Fruit fly (Drosophila melanogaster) whole organism, adult: ENCODE measurements around the gene CG42581.
"Not testable (repeated sequence)": the region's sequence is repeated elsewhere in the genome, so short reads cannot be mapped to it uniquely, and the experiment has no call there.

Source experiments
- CG11617 ChIP-seq: fragments of 200-800 bp; sonication (Bioruptor generic); optimal IDR thresholded peaks from 2 replicates; lab custom pipeline; 2017; ENCODE audit warnings: mild to moderate bottlenecking, missing biosample characterization, missing genetic modification reagents, missing genetic modification characterization
- CG12768 ChIP-seq: fragments of 200-800 bp; sonication (Bioruptor generic); optimal IDR thresholded peaks from 2 replicates; lab custom pipeline; 2017; ENCODE audit warnings: missing biosample characterization, missing genetic modification characterization, mild to moderate bottlenecking, moderate library complexity, missing genetic modification reagents
- CG14711 ChIP-seq: fragments of 200-800 bp; sonication (Bioruptor generic); optimal IDR thresholded peaks from 2 replicates; lab custom pipeline; 2018; ENCODE audit warnings: missing biosample characterization, mild to moderate bottlenecking, missing genetic modification characterization, moderate library complexity
- CG1620 ChIP-seq: fragments of 200-800 bp; sonication (Bioruptor generic); optimal IDR thresholded peaks from 2 replicates; lab custom pipeline; 2016; ENCODE audit warnings: missing biosample characterization, missing genetic modification characterization
- CG33017 ChIP-seq: fragments of 200-800 bp; sonication (Bioruptor generic); optimal IDR thresholded peaks from 2 replicates; lab custom pipeline; 2018; ENCODE audit warnings: missing biosample characterization, mild to moderate bottlenecking, missing genetic modification characterization, moderate library complexity
- CG5204 ChIP-seq: fragments of 200-800 bp; sonication (Bioruptor generic); optimal IDR thresholded peaks from 2 replicates; lab custom pipeline; 2016; ENCODE audit warnings: missing biosample characterization, missing genetic modification characterization
- CG7045 ChIP-seq: fragments of 200-800 bp; sonication (Bioruptor generic); optimal IDR thresholded peaks from 2 replicates; lab custom pipeline; 2017; ENCODE audit warnings: missing biosample characterization, mild to moderate bottlenecking, missing genetic modification characterization
- CG7101 ChIP-seq: fragments of 200-800 bp; sonication (Bioruptor generic); optimal IDR thresholded peaks from 2 replicates; lab custom pipeline; 2018; ENCODE audit warnings: missing biosample characterization, mild to moderate bottlenecking, missing genetic modification characterization, moderate library complexity
- Clk ChIP-seq: fragments of 200-800 bp; sonication (Bioruptor generic); optimal IDR thresholded peaks from 2 replicates; lab custom pipeline; 2017; ENCODE audit warnings: missing biosample characterization, missing genetic modification characterization
- Crg-1 ChIP-seq: fragments of 200-800 bp; sonication (Bioruptor generic); optimal IDR thresholded peaks from 2 replicates; lab custom pipeline; 2016; ENCODE audit warnings: missing biosample characterization, missing genetic modification characterization
- Hr96 ChIP-seq: fragments of 200-800 bp; sonication (Bioruptor generic); optimal IDR thresholded peaks from 2 replicates; lab custom pipeline; 2016; ENCODE audit warnings: missing biosample characterization, missing genetic modification characterization
- Mnt ChIP-seq: fragments of 200-800 bp; sonication (Bioruptor generic); optimal IDR thresholded peaks from 2 replicates; lab custom pipeline; 2016; ENCODE audit warnings: missing biosample characterization, mild to moderate bottlenecking, missing genetic modification characterization
- bab1 ChIP-seq: fragments of 200-800 bp; sonication (Bioruptor generic); optimal IDR thresholded peaks from 3 replicates; lab custom pipeline; 2019; ENCODE audit warnings: missing biosample characterization, mild to moderate bottlenecking, missing genetic modification characterization, moderate library complexity
- cic ChIP-seq: fragments of 200-800 bp; sonication (Bioruptor generic); optimal IDR thresholded peaks from 2 replicates; lab custom pipeline; 2017; ENCODE audit warnings: missing biosample characterization, mild to moderate bottlenecking, missing genetic modification characterization, moderate library complexity
- cnc ChIP-seq, 2 experiments: fragments of >200 bp; optimal IDR thresholded peaks; 2 replicates each; lab custom pipeline; 2017
- kay ChIP-seq: fragments of 200-800 bp; sonication (Bioruptor generic); peaks from one replicate; lab custom pipeline; 2016; ENCODE audit warnings: missing biosample characterization, missing genetic modification characterization, borderline replicate concordance
- ovo ChIP-seq: fragments of 200-800 bp; sonication (Bioruptor generic); optimal IDR thresholded peaks from 2 replicates; lab custom pipeline; 2016; ENCODE audit warnings: missing biosample characterization, missing genetic modification characterization
- pad ChIP-seq: fragments of 200-800 bp; sonication (Bioruptor generic); optimal IDR thresholded peaks from 3 replicates; lab custom pipeline; 2017; ENCODE audit warnings: missing biosample characterization, missing genetic modification characterization, mild to moderate bottlenecking, moderate library complexity, missing genetic modification reagents
- tj ChIP-seq: fragments of 200-800 bp; sonication (Bioruptor generic); optimal IDR thresholded peaks from 3 replicates; lab custom pipeline; 2017; ENCODE audit warnings: missing biosample characterization, mild to moderate bottlenecking, missing genetic modification characterization, moderate library complexity
- toe ChIP-seq: fragments of 200-800 bp; sonication (Bioruptor generic); optimal IDR thresholded peaks from 2 replicates; lab custom pipeline; 2016; ENCODE audit warnings: missing biosample characterization, missing genetic modification characterization

The CG42581 gene

dm6 chrX:20110475-20110874 is 14.2 kb upstream of the CG42581 start, which contains the start of gene karr:
TSS of gene karr (minus strand) at chrX:20110575.
- no peak for TF ChIP-seq CG11617 (GFP tag; lab: Kevin White, UChicago)
- no peak for TF ChIP-seq cnc (optimal IDR thresholded peaks at IDR 0.05; lab: Kevin White, UChicago)
- no peak for TF ChIP-seq toe (GFP tag; lab: Kevin White, UChicago)
- TF ChIP-seq CG1620 (GFP tag; lab: Kevin White, UChicago), result no peak
- no peak for TF ChIP-seq CG5204 (GFP tag; lab: Kevin White, UChicago)
- TF ChIP-seq bab1 (GFP tag; lab: Kevin White, UChicago), result no peak
- no peak for TF ChIP-seq pad (GFP tag; lab: Kevin White, UChicago)
- TF ChIP-seq ovo (GFP tag; lab: Kevin White, UChicago), result no peak
- TF ChIP-seq cic (GFP tag; lab: Kevin White, UChicago), result no peak
- TF ChIP-seq Hr96 (GFP tag; lab: Kevin White, UChicago), result no peak
- TF ChIP-seq tj, result no peak
- no peak for TF ChIP-seq CG14711 (tag; lab: Kevin White, UChicago)
- no peak for TF ChIP-seq CG7101
- TF ChIP-seq CG33017 (tag; lab: Kevin White, UChicago), result no peak
- TF ChIP-seq Mnt (GFP tag; lab: Kevin White, UChicago), result no peak

- TF ChIP-seq CG12768 (GFP tag; lab: Kevin White, UChicago), result no peak
Measured at dm6 chrX:20104987-20105386, 8.7 kb upstream of the CG42581 start.

DNA sequence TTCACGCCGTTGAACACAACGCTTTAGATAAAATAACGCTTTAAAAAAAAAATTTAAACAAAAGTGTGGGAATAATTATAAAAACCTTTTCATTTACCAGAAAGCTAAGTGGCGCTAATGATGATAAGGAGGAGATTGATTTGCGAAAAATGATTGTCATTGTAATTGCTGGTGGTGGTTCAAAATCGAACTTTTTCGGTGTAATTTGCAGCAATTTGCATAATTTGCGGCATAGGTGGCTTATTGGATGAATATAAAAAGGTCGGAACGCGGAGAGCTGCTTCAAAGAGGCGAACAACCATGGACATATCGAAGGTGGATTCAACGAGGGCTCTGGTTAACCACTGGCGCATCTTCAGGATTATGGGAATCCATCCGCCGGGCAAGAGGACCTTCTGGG is 2.2 kb downstream of the CG42581 start, which contains the start of gene Or19b:
TSS of gene Or19b (plus strand) at position 301 of the 400 bp plus-strand sequence.
- TF ChIP-seq CG7101; CG11617 (GFP tag; lab: Kevin White, UChicago); CG33017 (tag; lab: Kevin White, UChicago): not testable (repeated sequence)

DNA sequence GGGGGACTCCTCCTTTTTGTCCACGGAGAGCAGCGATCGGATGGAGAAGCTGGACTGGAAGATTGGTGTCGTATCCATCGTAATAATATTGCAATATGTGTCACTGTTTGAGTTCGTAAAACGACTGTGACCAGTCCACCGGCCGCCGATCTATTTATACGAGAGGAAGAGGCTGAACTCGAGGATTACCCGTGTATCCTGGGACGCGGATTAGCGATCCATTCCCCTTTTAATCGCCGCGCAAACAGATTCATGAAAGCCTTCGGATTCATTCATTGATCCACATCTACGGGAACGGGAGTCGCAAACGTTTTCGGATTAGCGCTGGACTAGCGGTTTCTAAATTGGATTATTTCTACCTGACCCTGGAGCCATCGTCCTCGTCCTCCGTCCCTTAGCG is 4.0 kb downstream of the CG42581 start, which contains the start of gene fd19B:
TSS of gene fd19B (minus strand) at position 101 of the 400 bp plus-strand sequence.
- no peak for TF ChIP-seq CG1620 (GFP tag; lab: Kevin White, UChicago)
- no peak for TF ChIP-seq kay (GFP tag; lab: Kevin White, UChicago)
- no peak for TF ChIP-seq pad (GFP tag; lab: Kevin White, UChicago)
- TF ChIP-seq CG7045 (GFP tag; lab: Kevin White, UChicago), result no peak
- TF ChIP-seq tj, result no peak
- no peak for TF ChIP-seq Mnt (GFP tag; lab: Kevin White, UChicago)
- TF ChIP-seq cic (GFP tag; lab: Kevin White, UChicago), result no peak
- TF ChIP-seq CG11617 (GFP tag; lab: Kevin White, UChicago), result no peak
- TF ChIP-seq ovo (GFP tag; lab: Kevin White, UChicago), result no peak
- TF ChIP-seq CG12768 (GFP tag; lab: Kevin White, UChicago), result no peak
- no peak for TF ChIP-seq CG33017 (tag; lab: Kevin White, UChicago)
- TF ChIP-seq CG5204 (GFP tag; lab: Kevin White, UChicago), result no peak
- no peak for TF ChIP-seq bab1 (GFP tag; lab: Kevin White, UChicago)

DNA sequence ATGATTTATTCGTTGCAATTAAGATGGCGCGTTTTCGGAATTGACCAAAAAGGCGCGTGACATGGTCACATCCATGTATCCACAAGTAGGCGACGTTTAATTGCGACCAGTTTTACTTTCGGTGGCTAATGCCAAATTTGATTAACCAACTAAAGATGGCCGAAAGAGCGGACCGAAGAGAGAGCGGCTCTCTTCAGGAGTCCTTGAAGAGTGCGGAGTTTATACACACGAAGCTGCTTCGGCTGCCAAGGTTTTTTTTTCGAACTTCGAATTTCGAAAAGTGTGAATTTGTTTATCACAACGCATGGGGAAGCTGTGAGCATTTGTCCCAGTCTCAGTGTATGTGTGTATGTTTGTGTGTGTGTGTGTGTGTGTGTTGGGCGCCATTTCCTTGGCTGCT is 12.5 kb downstream of the CG42581 start:
- TF ChIP-seq CG7101 (no peak), kay (GFP tag; lab: Kevin White, UChicago) (no peak), cic (GFP tag; lab: Kevin White, UChicago) (no peak), CG14711 (tag; lab: Kevin White, UChicago) (no peak), bab1 (GFP tag; lab: Kevin White, UChicago) (no peak), Clk (GFP tag; lab: Kevin White, UChicago) (no peak), CG33017 (tag; lab: Kevin White, UChicago) (no peak), CG5204 (GFP tag; lab: Kevin White, UChicago) (no peak), ovo (GFP tag; lab: Kevin White, UChicago) (no peak)

DNA sequence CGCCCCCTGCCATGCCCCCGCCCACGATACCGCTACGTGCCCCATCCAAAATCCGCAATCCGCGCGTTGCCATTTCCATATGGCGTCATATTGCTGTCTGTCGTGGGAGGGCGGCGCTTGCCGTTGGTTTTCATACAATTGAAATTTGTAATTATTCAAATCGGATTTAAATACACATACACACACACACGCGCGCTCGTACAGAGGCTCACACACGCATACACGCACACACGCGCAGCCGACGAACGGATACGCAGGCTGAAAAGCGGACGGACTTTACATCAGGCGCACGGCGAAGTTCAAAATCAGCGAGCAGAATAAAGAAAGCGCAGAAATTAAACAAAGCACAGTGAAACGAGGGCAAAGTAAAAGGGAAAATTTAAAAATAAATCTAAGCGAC is 29.3 kb downstream of the CG42581 start:
- TF ChIP-seq CG11617 (GFP tag; lab: Kevin White, UChicago), result no peak
- no peak for TF ChIP-seq toe (GFP tag; lab: Kevin White, UChicago)
- no peak for TF ChIP-seq CG12768 (GFP tag; lab: Kevin White, UChicago)
- TF ChIP-seq CG1620 (GFP tag; lab: Kevin White, UChicago), result no peak
- no peak for TF ChIP-seq Clk (GFP tag; lab: Kevin White, UChicago)
- no peak for TF ChIP-seq cic (GFP tag; lab: Kevin White, UChicago)
- no peak for TF ChIP-seq tj
- TF ChIP-seq bab1 (GFP tag; lab: Kevin White, UChicago), result no peak
- TF ChIP-seq Hr96 (GFP tag; lab: Kevin White, UChicago), result no peak
- no peak for TF ChIP-seq Mnt (GFP tag; lab: Kevin White, UChicago)
- TF ChIP-seq CG5204 (GFP tag; lab: Kevin White, UChicago), result no peak
- TF ChIP-seq kay (GFP tag; lab: Kevin White, UChicago), result no peak
- TF ChIP-seq CG7045 (GFP tag; lab: Kevin White, UChicago), result no peak
- TF ChIP-seq CG33017 (tag; lab: Kevin White, UChicago), result no peak

DNA sequence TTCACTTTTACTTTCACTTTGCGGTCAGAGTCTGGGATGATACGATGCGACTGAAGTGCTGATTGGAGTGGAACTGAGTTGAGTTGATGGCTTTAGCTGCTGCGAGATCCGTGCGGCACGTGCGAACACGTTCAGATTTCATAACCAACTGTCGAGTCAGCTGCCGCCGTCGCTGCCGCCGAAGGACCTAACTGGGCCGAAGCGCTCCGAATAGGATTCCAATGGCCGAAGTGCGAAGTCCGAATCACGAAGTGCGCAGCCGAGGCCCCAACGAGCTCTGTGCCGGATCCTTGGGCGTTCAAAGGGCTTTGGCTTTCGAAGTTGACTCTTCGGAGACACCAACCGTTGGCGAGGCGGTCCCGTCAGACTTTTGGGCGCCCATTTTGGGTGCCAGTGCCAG is 33.7 kb downstream of the CG42581 start, which contains the start of gene Dop2R:
TSS of gene Dop2R (minus strand) at position 131 of the 400 bp plus-strand sequence.
- no peak for TF ChIP-seq CG7045 (GFP tag; lab: Kevin White, UChicago)
- no peak for TF ChIP-seq CG14711 (tag; lab: Kevin White, UChicago)
- TF ChIP-seq CG5204 (GFP tag; lab: Kevin White, UChicago), result no peak
- no peak for TF ChIP-seq Crg-1 (GFP tag; lab: Kevin White, UChicago)
- TF ChIP-seq Clk (GFP tag; lab: Kevin White, UChicago), result no peak
- TF ChIP-seq CG1620 (GFP tag; lab: Kevin White, UChicago), result no peak
